Worm (Caenorhabditis elegans): ENCODE measurements around the gene catp-8.

Gene catp-8

ce11 chrIV:11479095-11479494, at the start of gene catp-8 (continued):
- no peak for TF ChIP-seq gei-17 (GFP tag; optimal IDR thresholded peaks at IDR 0.05)
- TF ChIP-seq attf-5 (GFP tag; optimal IDR thresholded peaks at IDR 0.05), result peak; percentile 17
- TF ChIP-seq lin-35 (GFP tag; optimal IDR thresholded peaks at IDR 0.05), result no peak
- TF ChIP-seq F22D6.2 (tag; optimal IDR thresholded peaks at IDR 0.05), result no peak
- TF ChIP-seq B0035.1 (tag; optimal IDR thresholded peaks at IDR 0.05), result no peak
- no peak for TF ChIP-seq lin-40 (tag; optimal IDR thresholded peaks at IDR 0.05)
- TF ChIP-seq F57C9.4 (tag; optimal IDR thresholded peaks at IDR 0.05), result no peak
- TF ChIP-seq Y56A3A.18 (GFP tag; IDR thresholded peaks at IDR 0.05), result no peak
- TF ChIP-seq hsf-1 (GFP tag; IDR thresholded peaks at IDR 0.05), result peak; percentile 66
- TF ChIP-seq bed-1 (GFP tag; IDR thresholded peaks at IDR 0.05), result no peak
- no peak for TF ChIP-seq cebp-1 (GFP tag; IDR thresholded peaks at IDR 0.05)
- TF ChIP-seq cebp-1 (tag; optimal IDR thresholded peaks at IDR 0.05), result peak; percentile 25
- TF ChIP-seq ZK185.1 (tag; optimal IDR thresholded peaks at IDR 0.05; ENCODE audit: poor library complexity, severe bottlenecking), result no peak
- peak; percentile 56 for TF ChIP-seq tlf-1 (GFP tag; optimal IDR thresholded peaks at IDR 0.05)
- TF ChIP-seq nfya-2 (GFP tag; IDR thresholded peaks at IDR 0.05), result no peak
- TF ChIP-seq hlh-26 (GFP tag; conservative IDR thresholded peaks at IDR 0.05), result no peak
- peak; percentile 59; the same call in 1 of the 2 replicates for TF ChIP-seq ekl-4 (GFP tag; IDR thresholded peaks at IDR 0.05)
- TF ChIP-seq C17E4.6 (GFP tag; IDR thresholded peaks at IDR 0.05), result no peak
- no peak for TF ChIP-seq lag-1 (GFP tag; IDR thresholded peaks at IDR 0.05)
- TF ChIP-seq dpl-1 (GFP tag; optimal IDR thresholded peaks at IDR 0.05), result no peak
- no peak for TF ChIP-seq bed-2 (GFP tag; IDR thresholded peaks at IDR 0.05)
- no peak for TF ChIP-seq Y53F4B.3 (GFP tag; IDR thresholded peaks at IDR 0.05)
- TF ChIP-seq snpc-4 (GFP tag; optimal IDR thresholded peaks at IDR 0.05), result no peak
- no peak for TF ChIP-seq snpc-4 (tag; optimal IDR thresholded peaks at IDR 0.05)
- no peak for TF ChIP-seq egrh-3 (GFP tag; IDR thresholded peaks at IDR 0.05)
- TF ChIP-seq sea-2 (GFP tag; IDR thresholded peaks at IDR 0.05), result no peak
- TF ChIP-seq F52B5.7 (tag; optimal IDR thresholded peaks at IDR 0.05), result no peak
- TF ChIP-seq athp-1 (tag; optimal IDR thresholded peaks at IDR 0.05), result no peak
- TF ChIP-seq pha-4 (tag; optimal IDR thresholded peaks at IDR 0.05), result no peak
- TF ChIP-seq nfya-1 (tag; optimal IDR thresholded peaks at IDR 0.05; ENCODE audit: borderline replicate concordance, insufficient read depth), result no peak
- TF ChIP-seq Y79H2A.3 (GFP tag; conservative IDR thresholded peaks at IDR 0.05), result no peak
- no peak for TF ChIP-seq egl-44 (GFP tag; IDR thresholded peaks at IDR 0.05)
- no peak for TF ChIP-seq mcd-1 (GFP tag; IDR thresholded peaks at IDR 0.05)
- TF ChIP-seq snpc-1.3 (tag; optimal IDR thresholded peaks at IDR 0.05; ENCODE audit: insufficient read depth), result no peak
- no peak for TF ChIP-seq unc-130 (GFP tag; optimal IDR thresholded peaks at IDR 0.05)
- TF ChIP-seq lsl-1 (GFP tag; optimal IDR thresholded peaks at IDR 0.05), result no peak
- no peak for TF ChIP-seq hlh-12 (tag; optimal IDR thresholded peaks at IDR 0.05)
- no peak for TF ChIP-seq F39B2.1 (GFP tag; IDR thresholded peaks at IDR 0.05)
- no peak; the same call in 1 of the 2 replicates for TF ChIP-seq dox-1 (GFP tag; IDR thresholded peaks at IDR 0.05)
- no peak; the same call in 1 of the 2 replicates for TF ChIP-seq nfyb-1 (GFP tag; IDR thresholded peaks at IDR 0.05)
- TF ChIP-seq lir-1 (GFP tag; conservative IDR thresholded peaks at IDR 0.05), result no peak
- TF ChIP-seq let-526 (GFP tag; IDR thresholded peaks at IDR 0.05), result no peak
- no peak for TF ChIP-seq nhr-179 (tag; optimal IDR thresholded peaks at IDR 0.05)
- no peak for TF ChIP-seq T26A5.8 (tag; optimal IDR thresholded peaks at IDR 0.05)
- peak; percentile 8; the same call in 1 of the 2 replicates for TF ChIP-seq attf-6 (GFP tag; IDR thresholded peaks at IDR 0.05)
- no peak for TF ChIP-seq ztf-28 (GFP tag; IDR thresholded peaks at IDR 0.05)
- no peak for TF ChIP-seq ceh-40 (GFP tag; IDR thresholded peaks at IDR 0.05)
- no peak for TF ChIP-seq ceh-79 (tag; optimal IDR thresholded peaks at IDR 0.05)
- TF ChIP-seq cebp-2 (GFP tag; IDR thresholded peaks at IDR 0.05), result 0 out of 2 replicates have a peak, but pooled peaks have one; percentile 41
- no peak for TF ChIP-seq him-1 (tag; optimal IDR thresholded peaks at IDR 0.05)

Data from whole organism, young adult.